Worm (Caenorhabditis elegans) whole organism, late embryonic: ENCODE data around the gene Y43H11AL.1.

ENCODE experiments used
- tbx-7 ChIP-seq: sonication (generic microtip); optimal IDR thresholded peaks from 2 replicates; lab custom pipeline; 2016; ENCODE audit warnings: missing genotype, missing genetic modification characterization, missing compliant biosample characterization
- unc-42 ChIP-seq: sonication (generic microtip); optimal IDR thresholded peaks from 2 replicates; lab custom pipeline; 2016; ENCODE audit warnings: missing genotype, missing genetic modification characterization, missing compliant biosample characterization

The Y43H11AL.1 gene

ce11 chrII:173679-174078 lies 58.9 kb downstream of the Y43H11AL.1 start, which contains the start of gene T01D1.7:
T01D1.7 (minus strand) TSS chrII:173779.
- TF ChIP-seq tbx-7 (tag; lab: Kevin White, UChicago) (no peak), unc-42 (peak; percentile 42)
